Fruit fly (Drosophila melanogaster) whole organism, embryonic: Measurements from ENCODE around the gene Osi9.

ENCODE experiments used
- Bteb2 ChIP-seq: fragments of 200-800 bp; sonication (Bioruptor generic); optimal IDR thresholded peaks from 2 replicates; lab custom pipeline; 2016; ENCODE audit warnings: missing biosample characterization, missing genetic modification characterization
- Oaz ChIP-seq: fragments of 200-800 bp; sonication (Bioruptor generic); IDR thresholded peaks from 2 replicates; pipeline ENCODE4 v1.3.6; 2022; ENCODE audit warnings: missing biosample characterization, missing genetic modification characterization

DNA sequence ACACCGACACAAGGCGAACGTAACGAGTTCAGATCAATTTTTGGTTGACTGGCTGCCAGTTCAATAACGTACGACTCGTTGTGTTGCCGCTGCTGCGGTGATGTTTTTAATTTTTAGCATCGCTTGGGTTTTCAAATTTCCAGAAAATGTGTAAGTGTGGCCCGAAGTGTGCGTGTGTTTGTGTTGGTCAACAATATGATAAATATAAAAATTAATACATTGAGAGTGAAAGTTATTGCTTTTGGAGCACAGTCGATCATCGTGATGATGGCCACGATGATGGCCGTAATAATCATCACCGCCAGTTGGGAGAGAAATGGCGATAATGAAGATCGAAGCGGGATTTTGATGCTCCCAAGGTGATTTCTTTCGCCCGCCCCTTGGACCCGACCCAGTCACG is 33.9 kb upstream of the Osi9 start:
- no peak for TF ChIP-seq Bteb2 (GFP tag; lab: Kevin White, UChicago)
- TF ChIP-seq Oaz (GFP tag; lab: Robert Waterston, UW), result no peak
